Fruit fly (Drosophila melanogaster): ENCODE results near the gene eIF2beta.

Gene eIF2beta

dm6 chr3L:12514762-12515215 lies 11.7 kb downstream of the eIF2beta start, which contains the start of the genes sti and tral:
TSS of gene sti (minus strand) at chr3L:12514815.
TSS of gene tral (plus strand) at chr3L:12515059.
- TF ChIP-seq CG17806 (tag; optimal IDR thresholded peaks at IDR 0.05) (peak; percentile 54), CG13204 (GFP tag; optimal IDR thresholded peaks at IDR 0.05) (no peak), CG10348 (GFP tag; IDR thresholded peaks at IDR 0.05) (no peak), CG14655 (GFP tag; optimal IDR thresholded peaks at IDR 0.05) (no peak), Ets98B (GFP tag; IDR thresholded peaks at IDR 0.05) (peak; percentile 71), CG15710 (tag; optimal IDR thresholded peaks at IDR 0.05) (peak; percentile 68), Pif1A (GFP tag; optimal IDR thresholded peaks at IDR 0.05) (no peak), rn (GFP tag; IDR thresholded peaks at IDR 0.05) (peak; percentile 43; the same call in 1 of the 2 replicates), D1 (tag; optimal IDR thresholded peaks at IDR 0.05) (no peak), CG8301 (tag; optimal IDR thresholded peaks at IDR 0.05) (no peak), gl (tag; optimal IDR thresholded peaks at IDR 0.05) (no peak), Snoo (tag; optimal IDR thresholded peaks at IDR 0.05) (peak; percentile 74), CG8159 (tag; optimal IDR thresholded peaks at IDR 0.05) (peak; percentile 70), CG34367 (tag; optimal IDR thresholded peaks at IDR 0.05) (peak; percentile 36), fd96Ca (GFP tag; IDR thresholded peaks at IDR 0.05) (peak; percentile 72), CG32121 (GFP tag; IDR thresholded peaks at IDR 0.05) (peak; percentile 41; the same call in 1 of the 2 replicates), CG12605 (GFP tag; IDR thresholded peaks at IDR 0.05) (no peak), CG9948 (tag; optimal IDR thresholded peaks at IDR 0.05) (peak; percentile 39), CG4496 (GFP tag; IDR thresholded peaks at IDR 0.05) (peak; percentile 76), Pif1B (GFP tag; optimal IDR thresholded peaks at IDR 0.05) (no peak), EcR (GFP tag; optimal IDR thresholded peaks at IDR 0.05) (no peak)

dm6 chr3L:12507571-12507970 lies 19.0 kb downstream of the eIF2beta start, which contains the start of gene CG10654:
TSS of gene CG10654 (minus strand) at chr3L:12507840.
- TF ChIP-seq CG34367 (tag; optimal IDR thresholded peaks at IDR 0.05): no peak
- no peak for TF ChIP-seq CG15710 (tag; optimal IDR thresholded peaks at IDR 0.05)
- TF ChIP-seq CG12605 (GFP tag; IDR thresholded peaks at IDR 0.05): no peak
- TF ChIP-seq CG13204 (GFP tag; optimal IDR thresholded peaks at IDR 0.05): no peak
- no peak for TF ChIP-seq CG8301 (tag; optimal IDR thresholded peaks at IDR 0.05)
- TF ChIP-seq Snoo (tag; optimal IDR thresholded peaks at IDR 0.05): no peak
- TF ChIP-seq Pif1A (GFP tag; optimal IDR thresholded peaks at IDR 0.05): no peak
- TF ChIP-seq CG9948 (tag; optimal IDR thresholded peaks at IDR 0.05): no peak
- TF ChIP-seq D1 (tag; optimal IDR thresholded peaks at IDR 0.05): no peak
- no peak for TF ChIP-seq CG14655 (GFP tag; optimal IDR thresholded peaks at IDR 0.05)

- 0 out of 3 replicates have a peak, but pooled peaks have one; percentile 14 for TF ChIP-seq fd96Ca (GFP tag; IDR thresholded peaks at IDR 0.05)
- TF ChIP-seq Ets98B (GFP tag; IDR thresholded peaks at IDR 0.05): no peak
- TF ChIP-seq CG15710 (tag; optimal IDR thresholded peaks at IDR 0.05): no peak
These were observed 19.5 kb downstream of the eIF2beta start for dm6 chr3L:12506963-12507552.

dm6 chr3L:12505990-12506389 lies 20.5 kb downstream of the eIF2beta start:
- TF ChIP-seq CG32121 (GFP tag; IDR thresholded peaks at IDR 0.05): no peak

- peak; percentile 27 for TF ChIP-seq CG15710 (tag; optimal IDR thresholded peaks at IDR 0.05)
- TF ChIP-seq CG8159 (tag; optimal IDR thresholded peaks at IDR 0.05): peak; percentile 23
- TF ChIP-seq CG34367 (tag; optimal IDR thresholded peaks at IDR 0.05): no peak
- peak; percentile 31; the same call in 1 of the 3 replicates for TF ChIP-seq CG4496 (GFP tag; IDR thresholded peaks at IDR 0.05)
- TF ChIP-seq Snoo (tag; optimal IDR thresholded peaks at IDR 0.05): peak; percentile 37
- TF ChIP-seq gl (tag; optimal IDR thresholded peaks at IDR 0.05): no peak
These were observed 22.5 kb downstream of the eIF2beta start, which contains the start of the genes CG10646 and vih for dm6 chr3L:12503865-12504650. TSS of gene CG10646 (minus strand) at chr3L:12503894. TSS of gene vih (plus strand) at chr3L:12504292.

dm6 chr3L:12501249-12501648 lies 25.3 kb downstream of the eIF2beta start, which contains the start of the genes CG10638 and CG10681:
TSS of gene CG10638 (minus strand) at chr3L:12501311.
TSS of gene CG10681 (plus strand) at chr3L:12501513.
- TF ChIP-seq Ets98B (GFP tag; IDR thresholded peaks at IDR 0.05): no peak
- TF ChIP-seq CG9948 (tag; optimal IDR thresholded peaks at IDR 0.05): peak; percentile 3
- TF ChIP-seq CG34367 (tag; optimal IDR thresholded peaks at IDR 0.05): no peak
- TF ChIP-seq CG12605 (GFP tag; IDR thresholded peaks at IDR 0.05): no peak
- TF ChIP-seq Pif1B (GFP tag; optimal IDR thresholded peaks at IDR 0.05): no peak
- TF ChIP-seq CG17806 (tag; optimal IDR thresholded peaks at IDR 0.05): peak; percentile 11
- TF ChIP-seq CG15710 (tag; optimal IDR thresholded peaks at IDR 0.05): peak; percentile 40
- TF ChIP-seq Pif1A (GFP tag; optimal IDR thresholded peaks at IDR 0.05): no peak
- TF ChIP-seq Snoo (tag; optimal IDR thresholded peaks at IDR 0.05): peak; percentile 27
- TF ChIP-seq CG8159 (tag; optimal IDR thresholded peaks at IDR 0.05): peak; percentile 16
